3 worm cellular contexts compared by ENCODE assay signal in the genomic region with DNA sequence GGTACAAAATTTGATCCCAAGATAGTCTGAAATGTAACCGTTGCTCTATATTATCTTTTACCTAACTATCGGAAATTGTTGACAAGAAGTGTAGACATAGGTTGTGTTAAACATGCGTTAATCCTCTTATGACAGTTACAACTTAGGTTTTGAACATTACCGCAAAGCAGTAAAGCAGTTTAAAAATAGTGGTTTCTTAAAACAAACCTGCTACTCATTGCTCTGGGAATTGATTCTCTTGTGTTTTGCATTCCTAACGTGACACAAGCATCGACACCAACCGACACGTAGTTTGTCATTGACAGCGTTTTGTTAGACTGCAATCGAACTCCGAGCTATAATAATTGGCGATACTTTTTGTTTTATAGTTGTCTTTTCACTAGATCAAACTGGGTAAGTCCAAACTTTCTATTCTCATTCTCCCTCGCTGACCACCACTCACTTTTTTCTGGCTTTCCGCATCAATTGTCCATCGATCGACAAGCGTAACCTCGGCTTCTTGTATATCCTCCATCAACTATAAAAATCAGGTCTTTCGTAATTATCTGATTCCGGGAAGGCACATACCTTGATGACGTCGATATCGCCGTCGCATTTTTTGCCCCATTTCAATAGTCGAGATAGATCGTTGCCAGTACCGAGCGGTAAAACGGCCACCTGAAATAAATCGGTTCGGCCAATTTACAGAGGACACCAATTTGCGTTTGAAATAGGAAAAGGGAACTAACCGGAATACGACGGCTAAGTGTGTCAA.
A peak's percentile ranks its signal among the peaks of the same experiment; 100 is the strongest.
TF ChIP-seq lines count a peak whose summit lies in the region.

No protein-coding gene starts in this region.

TF ChIP-seq in whole organism, L1 larva, 84 proteins besides CTCF, POLR2A, EP300 and RAD21:
- peak; percentile 91 for TF ChIP-seq blmp-1 (tag; optimal IDR thresholded peaks at IDR 0.05; lab: Kevin White, UChicago)
- no peak for TF ChIP-seq unc-62 (GFP tag; optimal IDR thresholded peaks at IDR 0.05; lab: Kevin White, UChicago)
- TF ChIP-seq efl-1 (optimal IDR thresholded peaks at IDR 0.05; lab: Kevin White, UChicago) = no peak
- TF ChIP-seq efl-1 (GFP tag; optimal IDR thresholded peaks at IDR 0.05 in 1 of 2; lab: Kevin White, UChicago) = peak in 1 of 2 experiments; percentile 90

TF ChIP-seq in whole organism, L3 larva, 47 proteins besides CTCF, POLR2A, EP300 and RAD21:
- TF ChIP-seq nhr-23 (tag; optimal IDR thresholded peaks at IDR 0.05; lab: Kevin White, UChicago) = peak; percentile 56
- TF ChIP-seq ama-1 (optimal IDR thresholded peaks at IDR 0.05; lab: Kevin White, UChicago) = peak; percentile 64
- no peak for TF ChIP-seq nhr-12 (tag; optimal IDR thresholded peaks at IDR 0.05; lab: Kevin White, UChicago)

TF ChIP-seq in whole organism, L4 larva, 104 proteins besides CTCF, POLR2A, EP300 and RAD21:
- TF ChIP-seq fos-1 (tag; optimal IDR thresholded peaks at IDR 0.05; lab: Kevin White, UChicago) = no peak
- TF ChIP-seq Y48G9A.11 (GFP tag; IDR thresholded peaks at IDR 0.05; lab: Robert Waterston, UW) = no peak
- peak; percentile 15 for TF ChIP-seq nhr-28 (tag; optimal IDR thresholded peaks at IDR 0.05; lab: Kevin White, UChicago)
- TF ChIP-seq unc-62 (GFP tag; optimal IDR thresholded peaks at IDR 0.05 in 1 of 2; lab: Kevin White, UChicago) = peak in 1 of 2 experiments; percentile 87
- TF ChIP-seq unc-62 (tag; optimal IDR thresholded peaks at IDR 0.05; lab: Kevin White, UChicago) = no peak
- TF ChIP-seq Y5F2A.4 (GFP tag; optimal IDR thresholded peaks at IDR 0.05; lab: Kevin White, UChicago) = no peak

Comparison
In these comparisons a context has a peak if more than half of its experiments do, and no peak if none do; other contexts are left out.
1. Of the 29 proteins assayed by ChIP-seq in both whole organism, L4 larva and whole organism, L1 larva: peak only in whole organism, L4 larva: nhr-28; only in whole organism, L1 larva: none; in both: none; in neither: 27; mixed calls (peak in some experiments, not most) for 1.